Worm (Caenorhabditis elegans) whole organism, midembryonic: ENCODE data around the gene irld-59.

Source experiments
- flt-1 ChIP-seq: fragments of 200-800 bp; sonication (Bioruptor generic); IDR thresholded peaks from 2 replicates; pipeline ENCODE4 v1.3.6; 2022; ENCODE audit warnings: missing genetic modification characterization, missing compliant biosample characterization
- klf-2 ChIP-seq: fragments of 200-800 bp; sonication (Bioruptor generic); conservative IDR thresholded peaks from 2 replicates; pipeline ENCODE4 v1.3.6; 2022; ENCODE audit warnings: missing genetic modification reagents, missing genetic modification characterization, missing compliant biosample characterization
- tab-1 ChIP-seq: fragments of 200-800 bp; sonication (Bioruptor generic); IDR thresholded peaks from 2 replicates; pipeline ENCODE4 v1.3.6; 2022; ENCODE audit warnings: missing genetic modification characterization, missing compliant biosample characterization

ce11 chrIV:15336778-15337177, at the start of gene irld-59:
- TF ChIP-seq klf-2 (GFP tag; lab: Robert Waterston, UW) = no peak
- no peak for TF ChIP-seq tab-1 (GFP tag; lab: Robert Waterston, UW)
- no peak for TF ChIP-seq flt-1 (GFP tag; lab: Robert Waterston, UW)
